Worm (Caenorhabditis elegans): Measurements from ENCODE around the gene pigq-1.

- no peak for TF ChIP-seq zag-1 (tag; optimal IDR thresholded peaks at IDR 0.05)
- no peak for TF ChIP-seq egl-27 (tag; optimal IDR thresholded peaks at IDR 0.05)
- TF ChIP-seq fkh-10 (GFP tag; optimal IDR thresholded peaks at IDR 0.05), result no peak
- no peak for TF ChIP-seq elt-2 (tag; optimal IDR thresholded peaks at IDR 0.05)
- TF ChIP-seq unc-62 (GFP tag; optimal IDR thresholded peaks at IDR 0.05), result no peak
- no peak for TF ChIP-seq unc-39 (tag; optimal IDR thresholded peaks at IDR 0.05)
- TF ChIP-seq snpc-4 (tag; optimal IDR thresholded peaks at IDR 0.05), result no peak
- no peak for TF ChIP-seq nhr-28 (tag; optimal IDR thresholded peaks at IDR 0.05)
- TF ChIP-seq lin-39 (tag; optimal IDR thresholded peaks at IDR 0.05), result no peak
Measured at ce11 chrIV:11142314-11143227, 4.5 kb downstream of the pigq-1 start, which contains the start of gene skih-2.
